Fruit fly (Drosophila melanogaster) whole organism, pupa: ENCODE results near the gene CG33159.

Experiments
- CG12605 ChIP-seq: fragments of 200-800 bp; sonication (Bioruptor generic); IDR thresholded peaks from 2 replicates; pipeline ENCODE4 v1.3.6; 2022; ENCODE audit warnings: missing biosample characterization, missing genetic modification characterization
- CG15710 ChIP-seq: fragments of 200-800 bp; sonication (Bioruptor generic); optimal IDR thresholded peaks from 2 replicates; lab custom pipeline; 2018; ENCODE audit warnings: missing biosample characterization, mild to moderate bottlenecking, missing genetic modification characterization, moderate library complexity
- CG17806 ChIP-seq: fragments of 200-800 bp; sonication (Bioruptor generic); optimal IDR thresholded peaks from 2 replicates; lab custom pipeline; 2018; ENCODE audit warnings: missing biosample characterization, mild to moderate bottlenecking, missing genetic modification characterization, moderate library complexity
- CG34367 ChIP-seq: fragments of 200-800 bp; sonication (Bioruptor generic); optimal IDR thresholded peaks from 2 replicates; lab custom pipeline; 2018; ENCODE audit warnings: missing biosample characterization, mild to moderate bottlenecking, missing genetic modification characterization
- CG4496 ChIP-seq: fragments of 200-800 bp; sonication (Bioruptor generic); IDR thresholded peaks from 3 replicates; pipeline ENCODE4 v1.3.6; 2022; ENCODE audit warnings: missing biosample characterization, missing genetic modification characterization
- CG8159 ChIP-seq: fragments of 200-800 bp; sonication (Bioruptor generic); optimal IDR thresholded peaks from 3 replicates; lab custom pipeline; 2018; ENCODE audit warnings: missing biosample characterization, mild to moderate bottlenecking, missing genetic modification characterization, moderate library complexity
- CG8301 ChIP-seq: fragments of 200-800 bp; sonication (Bioruptor generic); optimal IDR thresholded peaks from 2 replicates; lab custom pipeline; 2018; ENCODE audit warnings: missing biosample characterization, mild to moderate bottlenecking, missing genetic modification characterization
- CG9948 ChIP-seq: fragments of 200-800 bp; sonication (Bioruptor generic); optimal IDR thresholded peaks from 2 replicates; lab custom pipeline; 2018; ENCODE audit warnings: missing biosample characterization, mild to moderate bottlenecking, missing genetic modification characterization, moderate library complexity
- EcR ChIP-seq: fragments of 200-800 bp; sonication (Bioruptor generic); optimal IDR thresholded peaks from 3 replicates; lab custom pipeline; 2019; ENCODE audit warnings: missing biosample characterization, missing genetic modification characterization, mild to moderate bottlenecking, moderate library complexity, missing genetic modification reagents
- Snoo ChIP-seq: fragments of 200-800 bp; sonication (Bioruptor generic); optimal IDR thresholded peaks from 3 replicates; lab custom pipeline; 2017; ENCODE audit warnings: missing biosample characterization, mild to moderate bottlenecking, missing genetic modification characterization, inconsistent platforms
- fd96Ca ChIP-seq: fragments of 200-800 bp; sonication (Bioruptor generic); IDR thresholded peaks from 3 replicates; pipeline ENCODE4 v1.3.6; 2022; ENCODE audit warnings: missing biosample characterization, missing genetic modification characterization
- gl ChIP-seq: fragments of 200-800 bp; sonication (Bioruptor generic); optimal IDR thresholded peaks from 2 replicates; lab custom pipeline; 2018; ENCODE audit warnings: missing biosample characterization, mild to moderate bottlenecking, missing genetic modification characterization

DNA sequence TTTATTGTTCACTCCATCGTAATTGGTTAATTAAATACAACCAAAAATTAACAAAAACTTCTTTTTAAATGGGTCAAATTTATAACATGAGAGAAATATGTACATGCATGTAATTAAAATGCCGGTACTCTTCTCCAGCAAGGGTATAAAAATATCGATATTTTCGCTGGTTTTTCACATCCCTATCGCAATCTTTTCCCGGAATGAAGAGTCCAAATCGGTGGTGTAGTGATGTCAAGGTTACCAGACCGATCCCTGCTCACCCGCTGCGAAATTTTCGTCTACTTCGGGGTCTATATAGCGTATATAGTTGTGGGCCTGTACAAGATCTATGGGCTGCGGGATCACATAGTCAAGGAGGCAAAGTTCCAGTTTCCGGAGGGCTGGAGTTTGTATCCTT is 42.3 kb downstream of the CG33159 start, which contains the start of gene rasp:
- no peak for TF ChIP-seq CG4496 (GFP tag; lab: Robert Waterston, UW)
- TF ChIP-seq CG8301 (tag; lab: Kevin White, UChicago), result no peak
- TF ChIP-seq CG12605 (GFP tag; lab: Robert Waterston, UW), result no peak
- no peak for TF ChIP-seq CG9948 (tag; lab: Kevin White, UChicago)
- TF ChIP-seq CG15710 (tag; lab: Kevin White, UChicago), result no peak
- TF ChIP-seq EcR, result no peak
- TF ChIP-seq CG34367 (tag; lab: Kevin White, UChicago), result no peak
- TF ChIP-seq fd96Ca (GFP tag; lab: Robert Waterston, UW), result no peak
- TF ChIP-seq Snoo (tag; lab: Kevin White, UChicago), result no peak
- TF ChIP-seq gl (tag; lab: Kevin White, UChicago), result no peak
- no peak for TF ChIP-seq CG17806
- TF ChIP-seq CG8159 (tag; lab: Kevin White, UChicago), result no peak
